Worm (Caenorhabditis elegans): ENCODE data around the gene T23B12.11.
A peak's percentile ranks its signal among the peaks of the same experiment; 100 is the strongest.

T23B12.11 gene

ce11 chrV:8450690-8451089 is 4.5 kb upstream of the T23B12.11 start:
- TF ChIP-seq hlh-13 (GFP tag; optimal IDR thresholded peaks at IDR 0.05) (no peak), C38D4.7 (GFP tag; optimal IDR thresholded peaks at IDR 0.05) (no peak), lin-11 (tag; optimal IDR thresholded peaks at IDR 0.05) (no peak), ama-1 (optimal IDR thresholded peaks at IDR 0.05) (no peak), che-1 (tag; optimal IDR thresholded peaks at IDR 0.05) (no peak), Y22D7AL.16 (tag; optimal IDR thresholded peaks at IDR 0.05) (no peak), ceh-14 (tag; optimal IDR thresholded peaks at IDR 0.05) (no peak), rnt-1 (tag; optimal IDR thresholded peaks at IDR 0.05) (no peak), nfya-1 (tag; optimal IDR thresholded peaks at IDR 0.05) (no peak), hlh-15 (tag; optimal IDR thresholded peaks at IDR 0.05) (no peak)

- TF ChIP-seq nfya-1 (tag; optimal IDR thresholded peaks at IDR 0.05): no peak
- no peak for TF ChIP-seq pat-9 (tag; optimal IDR thresholded peaks at IDR 0.05)
These were observed 5.1 kb downstream of the T23B12.11 start, which contains the start of gene T23B12.6 for ce11 chrV:8460306-8460705. Gene T23B12.6, minus strand, starts transcription at chrV:8460419.

- TF ChIP-seq nhr-11 (tag; optimal IDR thresholded peaks at IDR 0.05): no peak
- no peak for TF ChIP-seq mec-3 (tag; optimal IDR thresholded peaks at IDR 0.05; ENCODE audit: borderline replicate concordance)
These were observed 5.6 kb downstream of the T23B12.11 start for ce11 chrV:8460800-8461199.

ce11 chrV:8462074-8462473 is 6.9 kb downstream of the T23B12.11 start, which contains the start of the genes dnj-22 and natc-1:
Gene dnj-22, minus strand, starts transcription at chrV:8462120.
Gene natc-1, plus strand, starts transcription at chrV:8462359.
- TF ChIP-seq unc-55 (GFP tag; optimal IDR thresholded peaks at IDR 0.05): peak; percentile 34
- TF ChIP-seq ref-2 (tag; optimal IDR thresholded peaks at IDR 0.05): no peak
- TF ChIP-seq C38D4.7 (GFP tag; optimal IDR thresholded peaks at IDR 0.05): no peak
- TF ChIP-seq ceh-19 (GFP tag; optimal IDR thresholded peaks at IDR 0.05): no peak
- TF ChIP-seq madf-2 (tag; optimal IDR thresholded peaks at IDR 0.05): no peak
- no peak for TF ChIP-seq K02D7.2 (tag; optimal IDR thresholded peaks at IDR 0.05)
- no peak for TF ChIP-seq ceh-48 (tag; optimal IDR thresholded peaks at IDR 0.05)
- no peak for TF ChIP-seq tbx-2 (tag; optimal IDR thresholded peaks at IDR 0.05)
- TF ChIP-seq ceh-34 (tag; optimal IDR thresholded peaks at IDR 0.05): peak; percentile 10
- peak; percentile 18 for TF ChIP-seq ceh-18 (tag; optimal IDR thresholded peaks at IDR 0.05)
- TF ChIP-seq fax-1 (tag; optimal IDR thresholded peaks at IDR 0.05): no peak
- TF ChIP-seq ztf-16 (tag; optimal IDR thresholded peaks at IDR 0.05): no peak
- no peak for TF ChIP-seq hlh-8 (tag; optimal IDR thresholded peaks at IDR 0.05)
- peak; percentile 57 for TF ChIP-seq nfya-1 (tag; optimal IDR thresholded peaks at IDR 0.05)
- TF ChIP-seq dve-1 (tag; optimal IDR thresholded peaks at IDR 0.05): peak; percentile 6
- TF ChIP-seq pax-1 (tag; optimal IDR thresholded peaks at IDR 0.05): no peak
- TF ChIP-seq hlh-15 (tag; optimal IDR thresholded peaks at IDR 0.05): no peak
- TF ChIP-seq pha-4 (tag; optimal IDR thresholded peaks at IDR 0.05): no peak
- TF ChIP-seq C08G9.2 (tag; optimal IDR thresholded peaks at IDR 0.05): no peak
- TF ChIP-seq unc-42 (tag; optimal IDR thresholded peaks at IDR 0.05): peak; percentile 95
- no peak for TF ChIP-seq ceh-30 (tag; optimal IDR thresholded peaks at IDR 0.05)
- TF ChIP-seq hlh-6 (tag; optimal IDR thresholded peaks at IDR 0.05): no peak
- TF ChIP-seq pag-3 (tag; optimal IDR thresholded peaks at IDR 0.05; ENCODE audit: borderline replicate concordance): no peak
- TF ChIP-seq K09A11.1 (tag; optimal IDR thresholded peaks at IDR 0.05; ENCODE audit: insufficient read depth): no peak
- TF ChIP-seq ceh-14 (tag; optimal IDR thresholded peaks at IDR 0.05): no peak
- TF ChIP-seq fkh-10 (GFP tag; optimal IDR thresholded peaks at IDR 0.05): no peak
- TF ChIP-seq mec-3 (tag; optimal IDR thresholded peaks at IDR 0.05; ENCODE audit: borderline replicate concordance): no peak
- no peak for TF ChIP-seq ceh-9 (tag; optimal IDR thresholded peaks at IDR 0.05)
- TF ChIP-seq nhr-11 (tag; optimal IDR thresholded peaks at IDR 0.05): no peak
- TF ChIP-seq npax-4 (tag; optimal IDR thresholded peaks at IDR 0.05): no peak
- peak; percentile 70 for TF ChIP-seq ceh-31 (tag; optimal IDR thresholded peaks at IDR 0.05)
- no peak for TF ChIP-seq pros-1 (tag; optimal IDR thresholded peaks at IDR 0.05)
- no peak for TF ChIP-seq gmeb-2 (tag; optimal IDR thresholded peaks at IDR 0.05)
- TF ChIP-seq ama-1 (optimal IDR thresholded peaks at IDR 0.05): no peak
- no peak for TF ChIP-seq syd-9 (tag; optimal IDR thresholded peaks at IDR 0.05)
- TF ChIP-seq ttx-3 (tag; optimal IDR thresholded peaks at IDR 0.05): no peak
- TF ChIP-seq pat-9 (tag; optimal IDR thresholded peaks at IDR 0.05): no peak
- TF ChIP-seq pqm-1 (tag; optimal IDR thresholded peaks at IDR 0.05): no peak
- no peak for TF ChIP-seq sdc-2 (tag; optimal IDR thresholded peaks at IDR 0.05)
- TF ChIP-seq ceh-2 (tag; optimal IDR thresholded peaks at IDR 0.05): no peak
